Worm (Caenorhabditis elegans) whole organism, L1 larva: ENCODE measurements around the gene H17B01.5.

ENCODE experiments used
- C16A3.4 ChIP-seq: fragments of 150-350 bp; optimal IDR thresholded peaks from 2 replicates; lab custom pipeline; 2014; ENCODE audit warnings: missing biosample characterization, missing genetic modification characterization
- F16B12.6 ChIP-seq: fragments of 150-350 bp; optimal IDR thresholded peaks from 2 replicates; lab custom pipeline; 2014; ENCODE audit warnings: missing biosample characterization, missing genetic modification characterization
- Y116A8C.19 ChIP-seq: sonication (generic microtip); optimal IDR thresholded peaks from 2 replicates; lab custom pipeline; 2016; ENCODE audit warnings: missing compliant biosample characterization, missing genetic modification characterization, borderline replicate concordance
- ama-1 ChIP-seq: fragments of 150-350 bp; optimal IDR thresholded peaks from 2 replicates; lab custom pipeline; 2014
- ceh-63 ChIP-seq: fragments of 200-800 bp; sonication (Bioruptor generic); optimal IDR thresholded peaks from 2 replicates; lab custom pipeline; 2018; ENCODE audit warnings: mild to moderate bottlenecking, missing genetic modification characterization, missing compliant biosample characterization
- ceh-8 ChIP-seq: fragments of 200-800 bp; sonication (Bioruptor generic); optimal IDR thresholded peaks from 2 replicates; lab custom pipeline; 2018; ENCODE audit warnings: mild to moderate bottlenecking, missing genetic modification characterization, moderate library complexity, missing compliant biosample characterization
- ceh-88 ChIP-seq: fragments of 200-800 bp; sonication (Bioruptor generic); IDR thresholded peaks from 2 replicates; pipeline ENCODE4 v1.3.6; 2022; ENCODE audit warnings: missing genetic modification characterization, missing compliant biosample characterization
- ceh-90 ChIP-seq: sonication (generic microtip); optimal IDR thresholded peaks from 2 replicates; lab custom pipeline; 2016; ENCODE audit warnings: missing genetic modification characterization, missing compliant biosample characterization
- dsc-1 ChIP-seq: sonication (generic microtip); optimal IDR thresholded peaks from 2 replicates; lab custom pipeline; 2016; ENCODE audit warnings: mild to moderate bottlenecking, missing genetic modification characterization, missing compliant biosample characterization
- efl-1 ChIP-seq, 4 experiments: fragments of 150-350 bp; optimal IDR thresholded peaks in 3 of 4; peaks in 1 of 4; 1 replicate in 1 of 4; 2 replicates in 3 of 4; lab custom pipeline; 2014; ENCODE audit warnings: missing biosample characterization in 2 of 4, missing genetic modification characterization in 2 of 4, missing genetic modification reagents in 2 of 4
- efl-3 ChIP-seq: fragments of 200-800 bp; sonication (Bioruptor generic); optimal IDR thresholded peaks from 2 replicates; lab custom pipeline; 2018; ENCODE audit warnings: mild to moderate bottlenecking, missing genetic modification characterization, missing compliant biosample characterization
- elt-3 ChIP-seq, 6 experiments: fragments of 150-350 bp in 1 of 6; sonication (generic microtip); optimal IDR thresholded peaks; 2 replicates each; lab custom pipeline; 2017 to 2018; ENCODE audit warnings: missing biosample characterization in 6 of 6, missing genetic modification characterization in 6 of 6, inconsistent platforms in 1 of 6
- fkh-10 ChIP-seq: sonication (generic microtip); optimal IDR thresholded peaks from 2 replicates; lab custom pipeline; 2017; ENCODE audit warnings: missing biosample characterization, missing genetic modification reagents, missing genetic modification characterization
- fkh-4 ChIP-seq: sonication (generic microtip); optimal IDR thresholded peaks from 2 replicates; lab custom pipeline; 2016; ENCODE audit warnings: missing compliant biosample characterization, missing genetic modification characterization, borderline replicate concordance
- grh-1 ChIP-seq: fragments of 200-800 bp; sonication (Bioruptor generic); IDR thresholded peaks from 2 replicates; pipeline ENCODE4 v1.3.6; 2022; ENCODE audit warnings: missing genetic modification reagents, missing genetic modification characterization, missing compliant biosample characterization
- hlh-17 ChIP-seq: fragments of 200-800 bp; sonication (Bioruptor generic); optimal IDR thresholded peaks from 2 replicates; lab custom pipeline; 2018; ENCODE audit warnings: missing genetic modification characterization, mild to moderate bottlenecking, missing compliant biosample characterization, moderate library complexity, borderline replicate concordance
- jun-1 ChIP-seq: fragments of 150-350 bp; optimal IDR thresholded peaks from 2 replicates; lab custom pipeline; 2014; ENCODE audit warnings: missing biosample characterization, missing genetic modification reagents, missing genetic modification characterization
- lin-35 ChIP-seq, 2 experiments: fragments of 150-350 bp; optimal IDR thresholded peaks; 2 replicates each; lab custom pipeline; 2014; ENCODE audit warnings: missing biosample characterization in 2 of 2, missing genetic modification characterization in 2 of 2, missing genetic modification reagents in 2 of 2
- lin-39 ChIP-seq: fragments of 150-350 bp; optimal IDR thresholded peaks from 2 replicates; lab custom pipeline; 2014; ENCODE audit warnings: missing biosample characterization, missing genetic modification reagents, missing genetic modification characterization
- lsy-2 ChIP-seq, 2 experiments: fragments of 150-350 bp; optimal IDR thresholded peaks; 2 replicates each; lab custom pipeline; 2014; ENCODE audit warnings: missing biosample characterization in 2 of 2, missing genetic modification characterization in 2 of 2
- mdl-1 ChIP-seq, 2 experiments: fragments of 150-350 bp; optimal IDR thresholded peaks; 2 replicates each; lab custom pipeline; 2014 to 2017; ENCODE audit warnings: missing biosample characterization in 2 of 2, missing genetic modification characterization in 2 of 2, inconsistent platforms in 1 of 2
- nhr-11 ChIP-seq: fragments of 150-350 bp; optimal IDR thresholded peaks from 2 replicates; lab custom pipeline; 2014; ENCODE audit warnings: missing biosample characterization, missing genetic modification characterization
- nhr-12 ChIP-seq: sonication (generic microtip); optimal IDR thresholded peaks from 2 replicates; lab custom pipeline; 2017; ENCODE audit warnings: missing biosample characterization, missing genetic modification characterization
- nhr-237 ChIP-seq: fragments of 150-350 bp; optimal IDR thresholded peaks from 2 replicates; lab custom pipeline; 2014; ENCODE audit warnings: missing biosample characterization, missing genetic modification characterization
- nhr-47 ChIP-seq: sonication (generic microtip); optimal IDR thresholded peaks from 2 replicates; lab custom pipeline; 2016; ENCODE audit warnings: mild to moderate bottlenecking, missing genetic modification characterization, moderate library complexity, missing compliant biosample characterization
- nhr-76 ChIP-seq: sonication (generic microtip); optimal IDR thresholded peaks from 2 replicates; lab custom pipeline; 2017; ENCODE audit warnings: missing biosample characterization, missing genetic modification characterization
- nhr-84 ChIP-seq: sonication (generic microtip); optimal IDR thresholded peaks from 2 replicates; lab custom pipeline; 2017; ENCODE audit warnings: missing biosample characterization, missing genetic modification characterization
- snpc-4 ChIP-seq: fragments of 150-350 bp; optimal IDR thresholded peaks from 2 replicates; lab custom pipeline; 2014; ENCODE audit warnings: missing biosample characterization, missing genetic modification characterization
- snu-23 ChIP-seq: sonication (generic microtip); optimal IDR thresholded peaks from 2 replicates; lab custom pipeline; 2016; ENCODE audit warnings: missing genetic modification characterization, missing compliant biosample characterization
- sptf-1 ChIP-seq: fragments of 150-350 bp; optimal IDR thresholded peaks from 2 replicates; lab custom pipeline; 2014; ENCODE audit warnings: missing biosample characterization, missing genetic modification characterization
- tlp-1 ChIP-seq: fragments of 150-350 bp; optimal IDR thresholded peaks from 2 replicates; lab custom pipeline; 2014; ENCODE audit warnings: missing biosample characterization, missing genetic modification characterization
- vab-15 ChIP-seq: sonication (generic microtip); optimal IDR thresholded peaks from 2 replicates; lab custom pipeline; 2017; ENCODE audit warnings: missing genotype, mild to moderate bottlenecking, missing genetic modification characterization, missing compliant biosample characterization
- xbp-1 ChIP-seq: sonication (generic microtip); optimal IDR thresholded peaks from 2 replicates; lab custom pipeline; 2016; ENCODE audit warnings: missing genetic modification characterization, missing compliant biosample characterization
- zag-1 ChIP-seq: fragments of 150-350 bp; optimal IDR thresholded peaks from 2 replicates; lab custom pipeline; 2014; ENCODE audit warnings: missing biosample characterization, missing genetic modification characterization
- zip-4 ChIP-seq: fragments of 200-800 bp; sonication (Bioruptor generic); optimal IDR thresholded peaks from 2 replicates; lab custom pipeline; 2018; ENCODE audit warnings: mild to moderate bottlenecking, missing genetic modification characterization, moderate library complexity, missing compliant biosample characterization

The H17B01.5 gene

DNA sequence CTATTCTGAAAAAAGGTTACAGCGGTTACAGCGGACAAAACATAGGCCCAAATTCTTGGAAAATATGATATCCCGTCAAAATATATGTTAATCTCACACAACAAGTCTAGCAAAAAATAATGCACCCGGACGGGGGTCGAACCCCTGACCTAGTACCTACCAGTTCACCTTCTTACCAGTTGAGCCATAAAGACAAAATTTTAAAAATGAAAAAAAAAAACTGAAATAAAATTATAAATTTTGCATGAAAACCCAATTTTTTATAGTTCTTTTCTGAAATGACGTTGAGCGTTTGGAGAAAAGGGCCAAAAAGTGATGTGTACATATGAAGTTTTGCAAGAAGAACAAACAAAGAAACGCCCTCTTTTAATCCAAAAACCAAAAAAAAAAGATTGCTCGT, 9.0 kb upstream of the H17B01.5 start:
- TF ChIP-seq efl-1 (optimal IDR thresholded peaks at IDR 0.05; lab: Kevin White, UChicago) (no peak), efl-1 (GFP tag; optimal IDR thresholded peaks at IDR 0.05 in 1 of 2; lab: Kevin White, UChicago) (peak in 1 of 2 experiments; percentile 39), lin-35 (GFP tag; optimal IDR thresholded peaks at IDR 0.05; lab: Kevin White, UChicago) (no peak)

DNA sequence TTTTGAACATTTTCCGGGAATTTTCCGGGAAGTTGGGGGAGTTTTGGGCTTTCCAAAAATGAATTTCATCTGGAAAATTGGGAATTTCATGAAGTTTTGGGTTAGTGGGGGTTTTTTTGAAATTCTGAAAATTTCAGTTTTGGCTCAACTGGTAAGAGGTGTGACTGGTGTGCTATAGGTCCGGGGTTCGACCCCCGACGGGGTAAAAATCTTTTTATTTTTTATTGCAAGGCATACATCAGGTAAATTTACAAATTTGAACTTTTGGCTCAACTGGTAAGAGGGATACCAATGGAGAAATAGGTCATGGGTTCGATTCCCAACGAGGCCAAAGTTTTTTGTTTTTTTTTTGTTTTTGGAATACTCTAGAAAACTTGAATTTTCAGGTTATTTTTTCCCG, 8.3 kb upstream of the H17B01.5 start:
- TF ChIP-seq hlh-17 = no peak
- no peak for TF ChIP-seq zip-4 (GFP tag; lab: Kevin White, UChicago)
- no peak for TF ChIP-seq nhr-47 (tag; lab: Kevin White, UChicago)
- no peak for TF ChIP-seq nhr-237 (tag; lab: Kevin White, UChicago)
- TF ChIP-seq C16A3.4 (tag; lab: Kevin White, UChicago) = no peak
- TF ChIP-seq vab-15 (tag; lab: Kevin White, UChicago) = no peak
- TF ChIP-seq fkh-10 (GFP tag; lab: Kevin White, UChicago) = no peak
- TF ChIP-seq snu-23 (GFP tag; lab: Kevin White, UChicago) = no peak
- no peak for TF ChIP-seq ceh-88 (GFP tag; lab: Robert Waterston, UW)
- TF ChIP-seq efl-1 (optimal IDR thresholded peaks at IDR 0.05; lab: Kevin White, UChicago) = no peak
- TF ChIP-seq efl-1 (GFP tag; optimal IDR thresholded peaks at IDR 0.05 in 1 of 2; lab: Kevin White, UChicago) = no peak
- TF ChIP-seq ceh-63 = no peak
- TF ChIP-seq xbp-1 (tag; lab: Kevin White, UChicago) = no peak
- TF ChIP-seq mdl-1 (tag; optimal IDR thresholded peaks at IDR 0.05; lab: Kevin White, UChicago) = no peak
- no peak for TF ChIP-seq zag-1
- no peak for TF ChIP-seq fkh-4 (tag; lab: Kevin White, UChicago)
- no peak for TF ChIP-seq ama-1

DNA sequence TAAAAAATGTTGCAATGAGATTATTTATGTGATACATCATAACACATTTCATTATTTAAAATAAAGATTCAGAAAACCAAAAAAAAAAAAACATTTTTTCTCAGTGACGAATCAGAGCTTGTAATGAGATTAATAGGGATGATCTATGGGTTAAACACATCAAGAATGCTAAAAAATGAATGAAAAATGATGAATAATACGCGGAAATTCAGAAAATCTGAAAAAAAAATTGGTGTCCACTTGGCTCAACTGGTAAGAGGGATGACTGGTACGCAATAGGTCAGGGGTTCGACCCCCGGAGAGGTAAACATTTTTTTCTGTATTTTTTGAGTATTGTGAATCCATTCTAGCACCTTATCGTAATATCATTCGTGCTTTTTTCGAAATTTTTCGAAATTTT, 5.1 kb upstream of the H17B01.5 start:
- TF ChIP-seq fkh-10 (GFP tag; lab: Kevin White, UChicago) = no peak
- no peak for TF ChIP-seq efl-1 (optimal IDR thresholded peaks at IDR 0.05; lab: Kevin White, UChicago)
- TF ChIP-seq efl-1 (GFP tag; optimal IDR thresholded peaks at IDR 0.05 in 1 of 2; lab: Kevin White, UChicago) = peak in 1 of 2 experiments; percentile 61
- TF ChIP-seq tlp-1 (tag; lab: Kevin White, UChicago) = no peak
- TF ChIP-seq elt-3 (tag; optimal IDR thresholded peaks at IDR 0.05; lab: Kevin White, UChicago) = no peak
- no peak for TF ChIP-seq nhr-237 (tag; lab: Kevin White, UChicago)
- TF ChIP-seq jun-1 (tag; lab: Kevin White, UChicago) = no peak
- no peak for TF ChIP-seq sptf-1 (tag; lab: Kevin White, UChicago)
- TF ChIP-seq dsc-1 = peak; percentile 20
- no peak for TF ChIP-seq nhr-11 (tag; lab: Kevin White, UChicago)
- TF ChIP-seq F16B12.6 = no peak
- TF ChIP-seq lsy-2 (tag; optimal IDR thresholded peaks at IDR 0.05; lab: Kevin White, UChicago) = no peak
- TF ChIP-seq ceh-90 (tag; lab: Kevin White, UChicago) = no peak
- TF ChIP-seq C16A3.4 (tag; lab: Kevin White, UChicago) = no peak
- no peak for TF ChIP-seq ceh-8 (GFP tag; lab: Kevin White, UChicago)
- no peak for TF ChIP-seq ama-1
- no peak for TF ChIP-seq Y116A8C.19 (tag; lab: Kevin White, UChicago)

DNA sequence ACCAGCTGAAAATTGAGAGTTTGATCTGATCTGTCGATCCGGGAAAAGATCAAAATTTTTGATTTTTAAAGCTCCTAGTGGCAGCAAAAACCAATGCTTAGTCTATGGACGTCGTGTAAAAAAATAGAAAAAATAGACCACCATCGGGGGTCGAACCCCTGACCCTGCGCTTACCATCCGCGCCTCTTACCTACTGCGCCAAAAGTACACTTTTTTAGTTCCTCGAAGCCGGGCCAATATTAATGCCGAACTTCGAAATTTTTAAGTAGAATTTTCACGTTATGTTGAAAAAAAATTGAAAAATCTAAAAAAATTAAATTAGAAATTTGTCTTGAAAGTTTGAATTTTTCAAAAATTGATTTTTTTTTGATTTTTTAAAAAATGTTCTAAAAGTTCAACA, 4.6 kb upstream of the H17B01.5 start:
- no peak for TF ChIP-seq mdl-1 (tag; optimal IDR thresholded peaks at IDR 0.05; lab: Kevin White, UChicago)
- no peak for TF ChIP-seq efl-1 (optimal IDR thresholded peaks at IDR 0.05; lab: Kevin White, UChicago)
- TF ChIP-seq efl-1 (GFP tag; optimal IDR thresholded peaks at IDR 0.05 in 1 of 2; lab: Kevin White, UChicago) = peak in 1 of 2 experiments; percentile 60
- no peak for TF ChIP-seq ceh-90 (tag; lab: Kevin White, UChicago)
- no peak for TF ChIP-seq efl-3 (GFP tag; lab: Kevin White, UChicago)
- no peak for TF ChIP-seq snpc-4 (tag; lab: Kevin White, UChicago)

DNA sequence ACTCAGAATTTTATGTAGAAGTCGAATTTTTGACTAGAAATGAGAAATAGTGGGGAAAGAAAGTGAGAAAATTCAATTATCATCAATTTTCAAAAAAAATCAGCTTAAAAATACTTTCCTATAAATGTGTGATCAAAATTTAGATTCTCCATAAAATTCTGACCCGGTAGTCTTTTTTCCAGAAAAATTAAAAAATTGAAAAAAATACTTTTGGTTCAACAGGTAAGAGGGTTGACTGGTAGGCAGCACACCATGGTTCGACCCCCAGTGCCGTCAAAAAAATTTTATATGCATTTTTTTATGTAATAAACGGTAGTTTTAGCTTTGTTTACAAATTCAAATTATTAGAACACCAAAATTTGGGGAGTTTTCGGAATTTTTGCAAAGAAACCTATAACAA, 3.9 kb upstream of the H17B01.5 start:
- TF ChIP-seq efl-1 (optimal IDR thresholded peaks at IDR 0.05; lab: Kevin White, UChicago) (no peak), efl-1 (GFP tag; optimal IDR thresholded peaks at IDR 0.05 in 1 of 2; lab: Kevin White, UChicago) (no peak), nhr-12 (tag; lab: Kevin White, UChicago) (no peak), mdl-1 (tag; optimal IDR thresholded peaks at IDR 0.05; lab: Kevin White, UChicago) (no peak), fkh-4 (tag; lab: Kevin White, UChicago) (no peak), lin-39 (tag; lab: Kevin White, UChicago) (no peak), nhr-76 (tag; lab: Kevin White, UChicago) (no peak), nhr-84 (no peak), grh-1 (GFP tag; lab: Robert Waterston, UW) (no peak), elt-3 (tag; optimal IDR thresholded peaks at IDR 0.05; lab: Kevin White, UChicago) (no peak)
